Fruit fly (Drosophila melanogaster) ovary, adult (tissue): ENCODE data around the gene Tnpo-SR.

ENCODE experiments used
- CG17801 ChIP-seq: fragments of 200-800 bp; optimal IDR thresholded peaks from 2 replicates; lab custom pipeline; 2019; ENCODE audit warnings: missing biosample characterization, mild to moderate bottlenecking, missing genetic modification characterization, moderate library complexity; ENCODE audit not compliant: partially characterized antibody

Gene Tnpo-SR

DNA sequence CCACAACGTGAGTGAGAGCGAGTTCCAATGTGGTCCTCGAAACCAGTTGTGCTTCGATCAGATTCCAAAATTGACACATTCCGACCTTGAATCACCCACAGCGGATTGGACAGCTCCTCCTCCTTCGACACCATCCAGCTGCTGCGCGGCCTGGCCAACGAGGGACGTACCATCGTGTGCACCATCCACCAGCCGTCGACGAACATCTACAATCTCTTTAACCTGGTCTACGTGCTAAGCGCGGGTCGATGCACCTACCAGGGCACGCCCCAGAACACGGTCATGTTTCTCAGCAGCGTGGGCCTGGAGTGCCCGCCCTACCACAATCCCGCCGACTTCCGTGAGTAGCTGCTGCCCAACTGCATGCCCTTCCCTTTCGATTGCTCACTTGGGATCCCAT lies 22.2 kb upstream of the Tnpo-SR start:
- TF ChIP-seq CG17801 (GFP tag; lab: Kevin White, UChicago) = no peak

DNA sequence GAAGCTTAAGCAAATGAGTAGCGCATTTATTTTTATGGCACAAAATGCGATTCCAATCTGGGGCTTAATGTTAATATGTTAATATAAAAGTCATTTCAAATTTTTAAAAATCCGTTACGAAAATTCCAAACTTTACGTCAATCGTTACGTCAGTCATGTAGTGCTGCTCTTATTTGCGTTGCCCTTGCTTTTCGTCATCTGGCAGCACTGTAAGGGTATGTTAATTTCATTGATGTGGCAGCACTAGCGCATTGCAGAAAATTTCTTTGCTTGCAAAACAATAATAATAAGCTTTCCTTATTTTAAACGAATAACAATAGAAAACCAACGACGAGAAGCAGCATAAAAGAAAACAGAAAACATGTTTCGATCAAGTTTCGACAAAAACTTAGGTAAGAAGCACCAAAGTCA lies 19.9 kb upstream of the Tnpo-SR start, which contains the start of gene Hrs:
TSS of gene Hrs (plus strand) at position 167 of the 411 bp plus-strand sequence.
- peak; percentile 35 for TF ChIP-seq CG17801 (GFP tag; lab: Kevin White, UChicago)

DNA sequence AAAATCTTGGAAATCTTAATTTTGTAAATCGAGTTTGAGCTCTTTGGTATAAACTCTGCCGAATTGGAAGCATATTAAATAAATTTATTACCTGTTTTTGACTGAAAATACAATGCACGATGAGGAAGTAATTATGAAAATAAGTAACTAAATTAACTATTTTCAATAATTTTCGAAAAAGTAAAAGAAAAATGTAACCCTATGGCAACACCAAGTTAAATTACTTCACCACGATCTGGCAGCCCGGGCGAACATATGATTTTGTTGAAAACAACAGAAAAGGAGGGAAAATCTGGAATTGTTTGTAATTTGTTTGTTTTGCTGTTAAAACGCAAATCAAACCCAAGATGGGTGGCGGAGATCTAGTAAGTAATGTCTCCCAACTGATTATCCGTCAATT lies 14.9 kb upstream of the Tnpo-SR start, which contains the start of the genes CG9961 and Cwc25:
TSS of gene CG9961 (minus strand) at position 83 of the 400 bp plus-strand sequence.
TSS of gene Cwc25 (plus strand) at position 247 of the 400 bp plus-strand sequence.
- no peak for TF ChIP-seq CG17801 (GFP tag; lab: Kevin White, UChicago)

DNA sequence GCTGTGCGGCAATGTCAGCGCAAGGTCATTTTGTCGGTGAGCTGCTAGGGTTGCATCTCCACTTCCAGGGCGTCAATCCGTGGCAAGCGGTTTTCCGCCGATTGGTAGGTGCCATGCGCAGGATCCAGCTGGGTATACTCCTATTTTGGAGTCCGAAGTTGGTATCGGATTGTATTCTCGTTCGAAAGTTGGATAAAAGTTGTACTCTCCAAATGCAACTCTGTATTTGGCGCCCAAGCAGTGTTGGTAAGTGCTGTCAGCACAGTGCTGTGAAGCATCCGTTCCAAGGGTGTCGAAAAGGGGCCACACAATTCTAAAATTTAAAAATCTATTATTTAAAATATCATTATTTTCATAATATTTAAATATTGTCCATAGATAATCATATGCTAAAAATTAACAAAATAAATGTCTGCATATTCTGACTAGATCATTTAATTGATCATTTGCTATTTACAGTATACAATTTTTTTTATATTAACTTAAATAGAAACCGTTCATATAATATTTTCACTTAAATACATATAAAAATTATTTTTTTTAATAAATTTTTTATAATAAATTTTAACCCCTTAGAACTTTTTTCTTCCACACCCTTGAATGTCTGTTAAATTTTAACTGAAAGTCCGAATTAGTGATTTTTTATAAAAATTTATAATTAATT lies 11.1 kb upstream of the Tnpo-SR start:
- TF ChIP-seq CG17801 (GFP tag; lab: Kevin White, UChicago) = peak; percentile 95

DNA sequence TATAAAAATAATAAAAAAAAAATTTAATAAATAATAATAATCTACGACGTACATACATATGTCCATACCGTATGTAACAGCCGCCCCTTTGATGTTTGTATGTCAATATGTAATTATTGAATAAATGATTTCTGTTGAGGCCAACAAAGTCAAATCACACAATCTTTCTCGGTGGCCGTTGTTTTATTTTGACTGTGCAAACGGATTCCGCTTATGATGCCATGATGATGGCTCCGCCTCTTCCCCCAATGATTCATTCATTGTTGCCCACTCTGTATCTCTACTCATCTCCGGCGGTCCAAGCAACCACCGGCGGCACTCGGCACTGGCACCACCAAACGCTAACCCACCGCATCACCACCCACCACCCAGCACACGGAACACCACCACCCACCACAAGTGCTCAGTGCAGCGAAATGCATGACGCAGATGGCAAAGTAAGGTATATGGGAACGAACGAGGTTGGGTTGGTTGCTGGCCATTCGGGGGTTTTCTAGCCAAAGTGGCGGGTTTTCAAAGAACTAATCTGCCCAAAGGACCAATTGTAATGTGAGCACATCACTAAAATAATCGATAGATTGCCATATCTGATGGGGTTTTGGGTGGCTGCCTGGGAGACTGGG lies 10.5 kb upstream of the Tnpo-SR start:
- TF ChIP-seq CG17801 (GFP tag; lab: Kevin White, UChicago) = peak; percentile 10

DNA sequence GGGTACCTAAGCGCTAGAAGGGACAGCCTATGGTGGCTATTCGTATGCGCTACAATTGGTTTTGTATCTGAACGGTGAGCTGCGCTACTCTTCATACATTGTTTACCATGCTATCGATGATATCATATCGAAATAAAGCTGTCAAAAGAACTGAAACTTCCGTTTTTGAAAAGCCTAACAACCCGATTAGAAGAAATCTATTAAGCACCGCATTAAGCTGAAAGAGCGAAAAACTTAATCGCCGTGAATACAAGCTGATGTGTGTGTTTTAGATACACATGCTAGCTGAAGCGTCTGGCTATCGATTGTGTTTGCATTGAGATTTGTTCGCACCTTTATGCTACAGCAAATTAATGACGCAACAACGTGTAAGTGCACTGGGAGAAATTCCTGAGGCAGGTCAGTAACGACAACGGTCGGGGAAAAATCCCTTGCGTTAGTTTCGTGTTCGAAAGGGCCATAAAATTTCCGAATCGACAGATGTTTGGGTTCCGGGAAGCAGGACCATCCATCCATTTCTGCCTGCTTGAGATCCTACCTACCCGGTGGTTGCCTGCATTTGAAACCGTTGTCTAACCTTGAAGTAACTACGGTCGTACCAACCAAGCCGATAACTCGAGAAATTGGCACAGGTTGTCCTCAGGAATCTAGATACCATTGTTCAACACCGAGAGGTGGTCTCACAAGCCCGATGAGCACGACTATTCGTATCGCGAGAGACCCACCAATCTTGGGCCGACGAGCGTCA lies 9.2 kb upstream of the Tnpo-SR start:
- peak; percentile 27 for TF ChIP-seq CG17801 (GFP tag; lab: Kevin White, UChicago)

DNA sequence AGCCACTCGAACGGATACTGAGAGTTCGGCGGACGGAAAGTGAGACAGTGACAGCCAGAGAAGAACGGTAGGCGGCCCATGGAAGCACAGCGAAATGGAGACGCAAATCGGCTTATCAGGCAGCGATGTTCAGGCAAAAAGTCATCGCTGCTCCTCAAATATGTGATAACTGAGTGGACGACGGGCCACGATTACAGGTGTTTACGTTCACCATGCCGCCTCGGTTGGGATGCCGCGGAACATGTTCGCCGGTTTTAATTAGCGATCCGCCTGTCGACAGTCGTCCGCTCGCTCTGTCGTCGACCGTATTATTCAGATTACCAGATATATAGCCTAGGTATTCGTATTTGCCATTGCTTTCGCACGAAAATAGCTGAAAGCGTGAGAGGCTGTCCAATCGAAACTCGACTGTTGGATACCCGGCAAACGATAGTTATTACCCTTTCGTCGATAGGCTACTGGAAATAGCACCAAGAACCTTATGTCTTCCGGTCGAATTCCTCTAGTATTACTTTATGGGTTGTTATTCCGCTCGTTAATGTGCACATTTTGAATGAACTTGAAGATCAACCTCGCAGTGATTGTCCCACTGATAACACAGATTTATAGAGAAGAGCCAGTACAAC lies 8.5 kb upstream of the Tnpo-SR start:
- TF ChIP-seq CG17801 (GFP tag; lab: Kevin White, UChicago) = no peak

DNA sequence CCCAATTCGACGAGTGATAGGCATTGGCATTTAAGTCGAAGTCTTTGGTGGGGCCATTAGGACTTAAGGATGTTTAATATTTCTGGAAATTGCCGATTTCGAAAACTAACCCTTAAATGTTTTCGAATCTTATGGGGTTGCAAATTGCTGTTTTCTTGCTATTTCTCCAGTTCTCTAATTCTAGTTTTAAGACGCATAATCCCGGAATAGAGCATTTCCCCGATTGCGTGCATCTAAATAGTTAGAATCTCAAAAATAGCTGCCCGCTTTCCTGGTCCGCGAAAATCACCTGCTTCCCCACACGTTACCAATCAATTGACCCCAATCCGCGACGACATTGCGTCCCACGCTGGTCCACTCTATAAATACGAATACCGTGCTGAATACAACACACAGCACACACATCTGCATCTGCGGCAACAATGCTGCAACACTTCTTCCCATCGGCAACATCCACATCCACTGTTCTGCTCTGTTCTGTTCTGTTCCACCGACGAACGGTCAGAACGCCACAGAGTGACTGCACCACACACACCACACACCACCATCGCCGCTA lies 7.7 kb upstream of the Tnpo-SR start, which contains the start of gene Bacc:
TSS of gene Bacc (plus strand) at position 542 of the 556 bp plus-strand sequence.
- peak; percentile 89 for TF ChIP-seq CG17801 (GFP tag; lab: Kevin White, UChicago)

DNA sequence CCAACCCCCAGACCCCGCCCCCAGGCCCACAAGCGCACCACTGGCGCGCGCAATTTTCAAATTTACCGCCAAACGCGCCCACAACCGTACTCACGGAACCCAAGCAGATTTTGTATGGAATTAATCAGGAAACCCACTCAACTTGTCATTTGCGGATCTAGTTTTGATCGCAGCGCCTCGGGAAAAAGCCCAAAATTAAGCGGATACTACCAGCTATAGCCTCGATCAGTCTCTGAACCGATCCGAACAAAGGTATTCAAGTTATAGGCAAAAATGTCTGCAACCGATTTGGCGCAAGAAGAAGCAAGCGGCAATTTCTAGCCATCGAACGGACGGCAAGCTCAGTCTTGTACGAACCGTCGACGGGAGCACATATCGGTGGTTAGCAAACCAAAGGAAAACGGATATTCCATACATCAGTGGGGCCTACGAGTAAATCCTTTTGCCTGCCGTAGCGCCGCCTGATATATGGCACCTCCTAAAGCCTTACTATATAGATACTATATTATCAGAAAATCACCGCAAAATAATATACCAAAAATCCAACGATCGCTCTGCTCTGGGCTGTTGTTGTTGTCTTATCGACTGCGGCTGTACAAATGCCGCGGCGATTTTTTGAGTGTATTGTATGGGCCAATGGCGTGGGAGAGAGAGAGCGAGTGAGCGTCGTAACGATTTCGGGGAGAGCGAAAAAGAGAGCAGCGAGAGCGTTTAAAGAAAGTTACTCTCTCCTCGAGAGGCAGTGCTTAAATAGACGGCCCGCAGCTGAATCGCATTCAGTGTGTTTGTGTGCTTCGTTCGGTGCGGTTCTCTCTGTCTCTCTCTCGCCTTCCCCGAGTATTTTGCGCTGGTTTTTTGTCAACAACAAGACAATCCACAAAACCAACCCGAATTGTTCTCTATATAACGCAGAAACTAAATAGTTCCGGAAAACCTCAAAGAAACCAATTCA lies 7.0 kb upstream of the Tnpo-SR start, which contains the start of gene Pgk:
TSS of gene Pgk (minus strand) at position 609 of the 952 bp plus-strand sequence.
- peak; percentile 75 for TF ChIP-seq CG17801 (GFP tag; lab: Kevin White, UChicago)

DNA sequence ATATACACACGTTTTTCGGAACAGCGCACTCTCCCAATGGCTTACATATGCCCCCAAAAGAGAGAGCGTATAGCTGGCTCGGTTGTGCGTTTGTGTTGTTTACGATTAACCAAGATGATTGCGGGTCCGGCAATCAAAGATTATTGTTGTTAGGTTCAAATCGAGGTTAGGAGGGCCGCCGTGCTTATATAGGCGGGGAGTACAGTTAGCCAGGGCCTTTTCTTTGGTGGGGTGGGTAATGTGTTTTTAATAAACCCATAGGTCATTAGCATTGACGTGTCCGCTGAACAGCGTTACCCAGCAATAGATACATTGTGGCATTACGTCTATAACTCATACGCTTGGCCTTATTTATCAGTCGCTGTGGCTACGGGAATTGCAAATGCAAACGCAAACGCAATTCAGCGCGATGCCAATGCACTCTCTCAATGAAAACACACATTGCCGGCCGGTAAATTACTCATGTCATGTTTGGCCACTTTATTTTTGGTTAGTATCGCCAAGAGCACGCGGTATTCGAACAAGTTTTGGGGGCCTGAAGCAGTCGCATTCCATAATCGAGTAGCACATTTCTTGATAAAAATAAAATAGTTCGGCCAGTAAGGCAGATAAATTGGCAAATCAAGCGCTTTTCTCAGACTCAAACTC lies 5.8 kb upstream of the Tnpo-SR start:
- TF ChIP-seq CG17801 (GFP tag; lab: Kevin White, UChicago) = no peak

DNA sequence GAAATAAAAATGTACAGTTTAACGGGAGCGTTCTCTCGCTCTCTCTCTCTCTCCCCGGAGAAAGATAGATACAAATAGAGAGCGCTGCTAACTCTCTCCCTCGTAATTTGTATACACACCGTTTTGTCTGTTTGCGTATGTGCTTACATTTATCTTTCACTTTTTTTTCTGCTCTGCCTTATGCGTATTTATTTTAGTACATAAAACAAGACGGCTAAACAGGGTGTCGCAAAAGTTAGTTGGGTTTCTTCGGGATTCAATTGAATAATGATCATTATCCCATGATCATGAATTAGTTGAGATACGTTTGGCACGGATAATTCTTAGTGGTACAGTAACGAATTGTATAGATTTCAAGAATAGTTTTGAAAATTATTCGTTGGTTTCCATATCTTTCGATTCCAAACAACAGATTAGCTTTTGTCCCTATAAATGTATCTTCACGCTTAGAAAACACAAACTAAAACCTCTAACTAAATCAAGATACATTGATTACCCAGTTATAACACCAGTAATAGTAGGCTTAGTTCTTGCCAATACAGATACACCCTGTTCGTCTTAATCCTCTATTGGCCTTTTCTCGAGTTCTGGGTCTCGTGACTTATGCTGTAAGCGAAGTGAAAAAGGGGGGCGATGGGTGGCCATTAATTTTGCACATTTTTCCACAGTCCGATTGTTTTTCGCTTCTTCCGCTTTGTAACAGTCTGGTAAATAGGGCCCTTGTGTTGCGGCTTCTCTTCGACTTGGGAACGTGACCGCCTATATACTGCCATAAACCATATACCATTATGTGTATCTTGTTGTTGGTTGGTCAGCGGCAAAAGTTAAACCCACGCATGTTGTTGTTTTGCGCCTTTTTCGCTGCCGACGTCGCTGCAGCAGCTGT lies 5.0 kb upstream of the Tnpo-SR start:
- peak; percentile 75 for TF ChIP-seq CG17801 (GFP tag; lab: Kevin White, UChicago)

DNA sequence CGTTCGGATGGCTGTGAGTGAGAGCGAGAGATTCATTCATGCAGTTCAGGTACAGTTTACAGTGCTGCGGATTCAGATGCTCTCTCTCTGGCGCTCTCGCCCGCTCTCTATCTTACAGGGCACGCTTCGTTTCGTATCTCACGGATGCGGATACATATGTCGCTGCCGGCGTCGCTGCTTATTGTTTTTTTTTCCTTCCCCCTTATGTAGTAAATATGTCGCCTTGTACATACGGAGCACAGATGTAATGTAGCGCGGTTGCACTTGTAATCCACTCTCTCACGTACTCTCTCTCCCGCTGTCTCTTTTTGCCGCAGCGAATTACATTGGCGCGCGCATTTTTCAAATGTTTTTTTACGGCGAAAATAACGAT lies 4.4 kb upstream of the Tnpo-SR start:
- no peak for TF ChIP-seq CG17801 (GFP tag; lab: Kevin White, UChicago)
